Worm (Caenorhabditis elegans) whole organism, midembryonic: ENCODE measurements around the gene ZK892.4.

Experiments
- flt-1 ChIP-seq: fragments of 200-800 bp; sonication (Bioruptor generic); IDR thresholded peaks from 2 replicates; pipeline ENCODE4 v1.3.6; 2022; ENCODE audit warnings: missing genetic modification characterization, missing compliant biosample characterization
- med-1 ChIP-seq: sonication (generic microtip); optimal IDR thresholded peaks from 2 replicates; lab custom pipeline; 2017; ENCODE audit warnings: missing genetic modification characterization, mild to moderate bottlenecking, missing compliant biosample characterization, antibody characterized with exemption, missing genetic modification reagents; ENCODE audit not compliant: insufficient read depth
- ref-1 ChIP-seq: fragments of 200-800 bp; sonication (Bioruptor generic); conservative IDR thresholded peaks from 2 replicates; pipeline ENCODE4 v1.3.6; 2022; ENCODE audit warnings: missing genetic modification reagents, missing genetic modification characterization, missing compliant biosample characterization

DNA sequence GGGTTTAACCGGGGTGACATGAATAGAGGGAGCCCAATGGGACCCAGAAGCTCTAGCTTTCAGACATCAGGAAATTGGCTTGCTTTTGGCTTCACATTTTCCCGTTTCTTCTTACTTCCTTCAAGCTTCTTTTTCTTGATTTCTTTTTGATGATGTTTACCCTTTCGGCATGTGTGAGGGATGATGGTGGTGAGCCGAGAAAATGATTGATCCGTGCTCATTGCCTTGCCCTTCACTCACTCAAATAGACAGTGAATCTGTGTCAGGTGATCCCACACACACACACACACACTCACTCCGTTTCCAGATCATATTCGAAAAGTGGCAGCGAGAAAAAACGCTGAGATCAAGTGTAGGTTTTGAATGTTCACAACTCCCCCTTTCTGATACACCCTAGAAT lies 11.7 kb upstream of the ZK892.4 start:
- TF ChIP-seq ref-1 (GFP tag; lab: Robert Waterston, UW) (no peak), flt-1 (GFP tag; lab: Robert Waterston, UW) (no peak), med-1 (GFP tag; lab: Kevin White, UChicago) (no peak)
